Worm (Caenorhabditis elegans) whole organism, young adult: ENCODE data around the gene ttn-1.

ENCODE experiments used
- ama-1 ChIP-seq, 3 experiments: fragments of 150-350 bp in 1 of 3; sonication (generic microtip) in 2 of 3; optimal IDR thresholded peaks; 2 replicates each; lab custom pipeline; 2014 to 2018; ENCODE audit warnings: missing biosample characterization in 2 of 3, missing genetic modification characterization in 2 of 3, missing genetic modification reagents in 2 of 3
- bed-1 ChIP-seq: fragments of 200-800 bp; sonication (Bioruptor generic); IDR thresholded peaks from 2 replicates; pipeline ENCODE4 v1.3.6; 2022; ENCODE audit warnings: missing genetic modification reagents, missing genetic modification characterization, missing compliant biosample characterization
- ceh-27 ChIP-seq: fragments of 200-800 bp; sonication (Bioruptor generic); optimal IDR thresholded peaks from 2 replicates; lab custom pipeline; 2018; ENCODE audit warnings: mild to moderate bottlenecking, missing genetic modification characterization, moderate library complexity, missing compliant biosample characterization
- fkh-3 ChIP-seq: sonication (generic microtip); optimal IDR thresholded peaks from 2 replicates; lab custom pipeline; 2016; ENCODE audit warnings: mild to moderate bottlenecking, missing genetic modification characterization, missing compliant biosample characterization
- lsy-27 ChIP-seq: sonication (generic microtip); optimal IDR thresholded peaks from 2 replicates; lab custom pipeline; 2017; ENCODE audit warnings: missing genetic modification characterization, mild to moderate bottlenecking, missing compliant biosample characterization, antibody characterized with exemption, missing genotype, borderline replicate concordance; ENCODE audit not compliant: insufficient read depth
- mxl-1 ChIP-seq: sonication (generic microtip); optimal IDR thresholded peaks from 2 replicates; lab custom pipeline; 2016; ENCODE audit warnings: missing genetic modification characterization, missing compliant biosample characterization
- pha-4 ChIP-seq: fragments of 150-350 bp; sonication (generic microtip); optimal IDR thresholded peaks from 2 replicates; lab custom pipeline; 2014; ENCODE audit warnings: missing biosample characterization, missing genetic modification reagents, missing genetic modification characterization
- sea-2 ChIP-seq: fragments of 200-800 bp; sonication (Bioruptor generic); IDR thresholded peaks from 2 replicates; pipeline ENCODE4 v1.3.6; 2022; ENCODE audit warnings: missing genetic modification characterization, missing compliant biosample characterization
- tbx-9 ChIP-seq: sonication (generic microtip); optimal IDR thresholded peaks from 2 replicates; lab custom pipeline; 2016; ENCODE audit warnings: borderline replicate concordance, missing genetic modification characterization, inconsistent platforms, missing compliant biosample characterization
- tlf-1 ChIP-seq: fragments of 200-800 bp; sonication (Bioruptor generic); optimal IDR thresholded peaks from 2 replicates; lab custom pipeline; 2018; ENCODE audit warnings: mild to moderate bottlenecking, missing genetic modification characterization, missing compliant biosample characterization
- zim-3 ChIP-seq: sonication (generic microtip); optimal IDR thresholded peaks from 2 replicates; lab custom pipeline; 2017; ENCODE audit warnings: mild to moderate bottlenecking, missing genetic modification characterization, moderate library complexity, missing compliant biosample characterization

- TF ChIP-seq tlf-1 (GFP tag; lab: Kevin White, UChicago) (no peak), ama-1 (optimal IDR thresholded peaks at IDR 0.05; lab: Kevin White, UChicago) (no peak), ama-1 (GFP tag; optimal IDR thresholded peaks at IDR 0.05; lab: Kevin White, UChicago) (no peak), lsy-27 (tag; lab: Kevin White, UChicago) (no peak), pha-4 (no peak), ceh-27 (GFP tag; lab: Kevin White, UChicago) (no peak), fkh-3 (tag; lab: Kevin White, UChicago) (no peak), mxl-1 (tag; lab: Kevin White, UChicago) (no peak), bed-1 (GFP tag; lab: Robert Waterston, UW) (no peak), zim-3 (peak; percentile 60), sea-2 (GFP tag; lab: Robert Waterston, UW) (no peak), tbx-9 (tag; lab: Kevin White, UChicago) (no peak)
Observed at ce11 chrV:6228920-6229456, 26.6 kb upstream of the ttn-1 start.
